Worm (Caenorhabditis elegans) whole organism, late embryonic: ENCODE data around the gene dct-15.

Experiments used
- C38D4.7 ChIP-seq: fragments of 200-800 bp; sonication (Bioruptor generic); optimal IDR thresholded peaks from 2 replicates; lab custom pipeline; 2018; ENCODE audit warnings: mild to moderate bottlenecking, missing genetic modification characterization, moderate library complexity, missing compliant biosample characterization
- F13H6.1 ChIP-seq: sonication (generic microtip); optimal IDR thresholded peaks from 2 replicates; lab custom pipeline; 2016; ENCODE audit warnings: missing genetic modification characterization, missing compliant biosample characterization
- K02D7.2 ChIP-seq: sonication (generic microtip); optimal IDR thresholded peaks from 2 replicates; lab custom pipeline; 2017; ENCODE audit warnings: mild to moderate bottlenecking, missing genetic modification characterization, missing compliant biosample characterization
- T23F11.4 ChIP-seq: fragments of 200-800 bp; sonication (Bioruptor generic); optimal IDR thresholded peaks from 2 replicates; lab custom pipeline; 2018; ENCODE audit warnings: mild to moderate bottlenecking, missing genetic modification characterization, missing compliant biosample characterization
- ahr-1 ChIP-seq: sonication (generic microtip); optimal IDR thresholded peaks from 2 replicates; lab custom pipeline; 2016; ENCODE audit warnings: missing genetic modification characterization, missing compliant biosample characterization
- ama-1 ChIP-seq: fragments of 150-350 bp; optimal IDR thresholded peaks from 2 replicates; lab custom pipeline; 2014
- ceh-14 ChIP-seq: sonication (generic microtip); optimal IDR thresholded peaks from 2 replicates; lab custom pipeline; 2016; ENCODE audit warnings: missing genotype, missing genetic modification characterization, missing compliant biosample characterization
- ceh-18 ChIP-seq: sonication (generic microtip); optimal IDR thresholded peaks from 2 replicates; lab custom pipeline; 2016; ENCODE audit warnings: missing genetic modification characterization, missing compliant biosample characterization
- ceh-2 ChIP-seq: sonication (generic microtip); optimal IDR thresholded peaks from 2 replicates; lab custom pipeline; 2016; ENCODE audit warnings: missing genotype, missing genetic modification characterization, missing compliant biosample characterization
- ceh-22 ChIP-seq: sonication (generic microtip); optimal IDR thresholded peaks from 2 replicates; lab custom pipeline; 2017; ENCODE audit warnings: missing biosample characterization, missing genetic modification characterization
- ceh-24 ChIP-seq: sonication (generic microtip); optimal IDR thresholded peaks from 2 replicates; lab custom pipeline; 2016; ENCODE audit warnings: mild to moderate bottlenecking, missing genetic modification characterization, missing compliant biosample characterization
- ceh-30 ChIP-seq: fragments of 150-350 bp; optimal IDR thresholded peaks from 2 replicates; lab custom pipeline; 2014; ENCODE audit warnings: missing biosample characterization, missing genetic modification characterization
- ceh-31 ChIP-seq: sonication (generic microtip); optimal IDR thresholded peaks from 2 replicates; lab custom pipeline; 2016; ENCODE audit warnings: missing genetic modification characterization, missing compliant biosample characterization
- ceh-6 ChIP-seq: fragments of 200-800 bp; sonication (Bioruptor generic); optimal IDR thresholded peaks from 2 replicates; lab custom pipeline; 2018; ENCODE audit warnings: mild to moderate bottlenecking, missing genetic modification characterization, missing compliant biosample characterization
- ceh-9 ChIP-seq: sonication (generic microtip); optimal IDR thresholded peaks from 2 replicates; lab custom pipeline; 2016; ENCODE audit warnings: mild to moderate bottlenecking, missing genetic modification characterization, inconsistent platforms, missing compliant biosample characterization
- che-1 ChIP-seq: sonication (generic microtip); optimal IDR thresholded peaks from 2 replicates; lab custom pipeline; 2016; ENCODE audit warnings: mild to moderate bottlenecking, missing genetic modification characterization, missing compliant biosample characterization
- dmd-4 ChIP-seq: sonication (generic microtip); optimal IDR thresholded peaks from 2 replicates; lab custom pipeline; 2016; ENCODE audit warnings: borderline replicate concordance, missing genetic modification characterization, missing compliant biosample characterization
- dve-1 ChIP-seq: sonication (generic microtip); optimal IDR thresholded peaks from 2 replicates; lab custom pipeline; 2017; ENCODE audit warnings: antibody characterized with exemption, mild to moderate bottlenecking, missing genetic modification characterization, missing compliant biosample characterization
- elt-2 ChIP-seq: sonication (generic microtip); optimal IDR thresholded peaks from 2 replicates; lab custom pipeline; 2016; ENCODE audit warnings: missing genetic modification reagents, missing genetic modification characterization, missing compliant biosample characterization
- elt-4 ChIP-seq: sonication (generic microtip); optimal IDR thresholded peaks from 2 replicates; lab custom pipeline; 2016; ENCODE audit warnings: missing genetic modification characterization, missing compliant biosample characterization
- ets-4 ChIP-seq: sonication (generic microtip); optimal IDR thresholded peaks from 2 replicates; lab custom pipeline; 2016; ENCODE audit warnings: missing genetic modification characterization, missing compliant biosample characterization
- fax-1 ChIP-seq: sonication (generic microtip); optimal IDR thresholded peaks from 2 replicates; lab custom pipeline; 2016; ENCODE audit warnings: missing genotype, missing genetic modification characterization, missing compliant biosample characterization
- fkh-10 ChIP-seq: fragments of 150-350 bp; optimal IDR thresholded peaks from 2 replicates; lab custom pipeline; 2014; ENCODE audit warnings: missing biosample characterization, missing genetic modification reagents, missing genetic modification characterization
- fkh-6 ChIP-seq: sonication (generic microtip); optimal IDR thresholded peaks from 2 replicates; lab custom pipeline; 2016; ENCODE audit warnings: missing genetic modification characterization, missing compliant biosample characterization
- gmeb-2 ChIP-seq: sonication (generic microtip); optimal IDR thresholded peaks from 2 replicates; lab custom pipeline; 2016; ENCODE audit warnings: missing genetic modification characterization, inconsistent platforms, missing compliant biosample characterization
- hlh-13 ChIP-seq: fragments of 200-800 bp; sonication (Bioruptor generic); optimal IDR thresholded peaks from 2 replicates; lab custom pipeline; 2018; ENCODE audit warnings: mild to moderate bottlenecking, missing genetic modification characterization, missing compliant biosample characterization
- hlh-30 ChIP-seq: sonication (generic microtip); optimal IDR thresholded peaks from 2 replicates; lab custom pipeline; 2017; ENCODE audit warnings: antibody characterized with exemption, missing genetic modification characterization, missing compliant biosample characterization; ENCODE audit not compliant: insufficient read depth
- hlh-6 ChIP-seq: sonication (generic microtip); optimal IDR thresholded peaks from 2 replicates; lab custom pipeline; 2016; ENCODE audit warnings: missing genotype, missing genetic modification characterization, missing compliant biosample characterization
- hlh-8 ChIP-seq: sonication (generic microtip); optimal IDR thresholded peaks from 2 replicates; lab custom pipeline; 2016; ENCODE audit warnings: missing genotype, missing genetic modification characterization, missing compliant biosample characterization
- lim-6 ChIP-seq: sonication (generic microtip); optimal IDR thresholded peaks from 2 replicates; lab custom pipeline; 2016; ENCODE audit warnings: missing genetic modification characterization, missing compliant biosample characterization
- lin-11 ChIP-seq: fragments of 200-800 bp; sonication (Bioruptor generic); optimal IDR thresholded peaks from 2 replicates; lab custom pipeline; 2018; ENCODE audit warnings: mild to moderate bottlenecking, missing genetic modification characterization, missing compliant biosample characterization
- madf-2 ChIP-seq: sonication (generic microtip); optimal IDR thresholded peaks from 2 replicates; lab custom pipeline; 2017; ENCODE audit warnings: missing genetic modification characterization, missing compliant biosample characterization
- nfya-1 ChIP-seq: sonication (generic microtip); optimal IDR thresholded peaks from 2 replicates; lab custom pipeline; 2017; ENCODE audit warnings: missing genetic modification characterization, mild to moderate bottlenecking, missing compliant biosample characterization, antibody characterized with exemption, moderate library complexity
- nhr-232 ChIP-seq: sonication (generic microtip); optimal IDR thresholded peaks from 2 replicates; lab custom pipeline; 2016; ENCODE audit warnings: missing genetic modification characterization, missing compliant biosample characterization
- npax-4 ChIP-seq: sonication (generic microtip); optimal IDR thresholded peaks from 2 replicates; lab custom pipeline; 2016; ENCODE audit warnings: missing genetic modification characterization, missing compliant biosample characterization
- odd-2 ChIP-seq: sonication (generic microtip); optimal IDR thresholded peaks from 2 replicates; lab custom pipeline; 2017; ENCODE audit warnings: antibody characterized with exemption, mild to moderate bottlenecking, missing genetic modification characterization, missing compliant biosample characterization
- pag-3 ChIP-seq: sonication (generic microtip); optimal IDR thresholded peaks from 2 replicates; lab custom pipeline; 2016; ENCODE audit warnings: missing compliant biosample characterization, missing genetic modification characterization, borderline replicate concordance
- pat-9 ChIP-seq: fragments of 200-800 bp; sonication (Bioruptor generic); optimal IDR thresholded peaks from 2 replicates; lab custom pipeline; 2018; ENCODE audit warnings: mild to moderate bottlenecking, missing genetic modification characterization, moderate library complexity, missing compliant biosample characterization
- pax-1 ChIP-seq: fragments of 150-350 bp; optimal IDR thresholded peaks from 2 replicates; lab custom pipeline; 2014; ENCODE audit warnings: missing biosample characterization, missing genetic modification characterization
- pqm-1 ChIP-seq: sonication (generic microtip); optimal IDR thresholded peaks from 2 replicates; lab custom pipeline; 2016; ENCODE audit warnings: missing genetic modification characterization, missing compliant biosample characterization
- pros-1 ChIP-seq: fragments of 150-350 bp; optimal IDR thresholded peaks from 2 replicates; lab custom pipeline; 2014; ENCODE audit warnings: missing biosample characterization, missing genetic modification reagents, missing genetic modification characterization
- rnt-1 ChIP-seq: sonication (generic microtip); optimal IDR thresholded peaks from 2 replicates; lab custom pipeline; 2016; ENCODE audit warnings: missing genetic modification characterization, missing compliant biosample characterization
- sdc-2 ChIP-seq: sonication (generic microtip); optimal IDR thresholded peaks from 2 replicates; lab custom pipeline; 2016; ENCODE audit warnings: missing genotype, missing genetic modification characterization, missing compliant biosample characterization
- sox-2 ChIP-seq: fragments of 200-800 bp; sonication (Bioruptor generic); IDR thresholded peaks from 2 replicates; pipeline ENCODE4 v1.3.6; 2022; ENCODE audit warnings: missing genetic modification reagents, missing genetic modification characterization, missing compliant biosample characterization
- sox-4 ChIP-seq: sonication (generic microtip); optimal IDR thresholded peaks from 2 replicates; lab custom pipeline; 2017; ENCODE audit warnings: mild to moderate bottlenecking, missing genetic modification characterization, inconsistent platforms, missing compliant biosample characterization
- tbx-2 ChIP-seq: sonication (generic microtip); optimal IDR thresholded peaks from 2 replicates; lab custom pipeline; 2016; ENCODE audit warnings: missing genetic modification characterization, missing compliant biosample characterization
- tbx-7 ChIP-seq: sonication (generic microtip); optimal IDR thresholded peaks from 2 replicates; lab custom pipeline; 2016; ENCODE audit warnings: missing genotype, missing genetic modification characterization, missing compliant biosample characterization
- ttx-3 ChIP-seq: sonication (generic microtip); optimal IDR thresholded peaks from 2 replicates; lab custom pipeline; 2016; ENCODE audit warnings: missing genetic modification reagents, missing genetic modification characterization, missing compliant biosample characterization
- unc-3 ChIP-seq, 2 experiments: fragments of 200-800 bp in 1 of 2; sonication (Bioruptor generic) in 1 of 2; sonication (generic microtip) in 1 of 2; conservative IDR thresholded peaks in 1 of 2; optimal IDR thresholded peaks in 1 of 2; 2 replicates each; pipeline versions ENCODE4 v1.3.6 to Lab custom; 2016 to 2022; ENCODE audit warnings: missing compliant biosample characterization in 2 of 2, missing genetic modification characterization in 2 of 2, missing genetic modification reagents in 1 of 2
- unc-42 ChIP-seq: sonication (generic microtip); optimal IDR thresholded peaks from 2 replicates; lab custom pipeline; 2016; ENCODE audit warnings: missing genotype, missing genetic modification characterization, missing compliant biosample characterization
- unc-55 ChIP-seq: sonication (generic microtip); optimal IDR thresholded peaks from 2 replicates; lab custom pipeline; 2017; ENCODE audit warnings: missing biosample characterization, missing genetic modification reagents, missing genetic modification characterization
- unc-86 ChIP-seq: sonication (generic microtip); optimal IDR thresholded peaks from 2 replicates; lab custom pipeline; 2016; ENCODE audit warnings: missing genetic modification characterization, missing compliant biosample characterization
- zip-5 ChIP-seq: sonication (generic microtip); optimal IDR thresholded peaks from 2 replicates; lab custom pipeline; 2016; ENCODE audit warnings: missing genetic modification characterization, missing compliant biosample characterization
- ztf-16 ChIP-seq: sonication (generic microtip); optimal IDR thresholded peaks from 2 replicates; lab custom pipeline; 2017; ENCODE audit warnings: missing genetic modification characterization, missing compliant biosample characterization

The dct-15 gene

ce11 chrIV:9777535-9777934, 33.0 kb downstream of the dct-15 start, which contains the start of gene sna-2:
Gene sna-2, minus strand, starts transcription at chrIV:9777634.
- TF ChIP-seq ceh-30 (tag; lab: Kevin White, UChicago) (no peak), npax-4 (tag; lab: Kevin White, UChicago) (no peak), ceh-9 (no peak), odd-2 (no peak), pqm-1 (tag; lab: Kevin White, UChicago) (no peak), ceh-14 (tag; lab: Kevin White, UChicago) (no peak), tbx-2 (peak; percentile 45), gmeb-2 (tag; lab: Kevin White, UChicago) (no peak), dmd-4 (tag; lab: Kevin White, UChicago) (no peak), pat-9 (no peak), ceh-18 (tag; lab: Kevin White, UChicago) (no peak), madf-2 (tag; lab: Kevin White, UChicago) (no peak), zip-5 (no peak), unc-42 (tag; lab: Kevin White, UChicago) (peak; percentile 54), sox-2 (GFP tag; lab: Robert Waterston, UW) (no peak), unc-3 (GFP tag; conservative IDR thresholded peaks at IDR 0.05; lab: Robert Waterston, UW) (no peak), unc-3 (tag; optimal IDR thresholded peaks at IDR 0.05; lab: Kevin White, UChicago) (no peak), hlh-13 (GFP tag; lab: Kevin White, UChicago) (no peak), tbx-7 (peak; percentile 37), fkh-10 (GFP tag; lab: Kevin White, UChicago) (no peak), hlh-30 (tag; lab: Kevin White, UChicago) (no peak), hlh-8 (tag; lab: Kevin White, UChicago) (no peak), sdc-2 (tag; lab: Kevin White, UChicago) (no peak), ztf-16 (tag; lab: Kevin White, UChicago) (no peak), pag-3 (tag; lab: Kevin White, UChicago) (no peak), K02D7.2 (tag; lab: Kevin White, UChicago) (no peak), ahr-1 (tag; lab: Kevin White, UChicago) (no peak), ceh-24 (tag; lab: Kevin White, UChicago) (no peak), rnt-1 (tag; lab: Kevin White, UChicago) (peak; percentile 50), ceh-22 (tag; lab: Kevin White, UChicago) (no peak), ttx-3 (tag; lab: Kevin White, UChicago) (no peak), che-1 (tag; lab: Kevin White, UChicago) (no peak), sox-4 (tag; lab: Kevin White, UChicago) (no peak), pros-1 (no peak), hlh-6 (tag; lab: Kevin White, UChicago) (no peak), ceh-31 (tag; lab: Kevin White, UChicago) (peak; percentile 92), dve-1 (tag; lab: Kevin White, UChicago) (no peak), elt-2 (tag; lab: Kevin White, UChicago) (no peak), fkh-6 (tag; lab: Kevin White, UChicago) (no peak), nfya-1 (tag; lab: Kevin White, UChicago) (peak; percentile 20), elt-4 (tag; lab: Kevin White, UChicago) (no peak), ama-1 (lab: Kevin White, UChicago) (no peak), lim-6 (tag; lab: Kevin White, UChicago) (no peak), lin-11 (no peak), F13H6.1 (tag; lab: Kevin White, UChicago) (no peak), unc-55 (GFP tag; lab: Kevin White, UChicago) (no peak), C38D4.7 (GFP tag; lab: Kevin White, UChicago) (no peak), ceh-2 (peak; percentile 69), unc-86 (no peak), fax-1 (tag; lab: Kevin White, UChicago) (no peak), ets-4 (tag; lab: Kevin White, UChicago) (peak; percentile 66), ceh-6 (no peak), pax-1 (tag; lab: Kevin White, UChicago) (no peak), T23F11.4 (GFP tag; lab: Kevin White, UChicago) (no peak), nhr-232 (tag; lab: Kevin White, UChicago) (no peak)
